Worm (Caenorhabditis elegans): ENCODE measurements around the gene srw-42.
"Not testable (repeated sequence)": the region's sequence is repeated elsewhere in the genome, so short reads cannot be mapped to it uniquely, and the experiment has no call there.

DNA sequence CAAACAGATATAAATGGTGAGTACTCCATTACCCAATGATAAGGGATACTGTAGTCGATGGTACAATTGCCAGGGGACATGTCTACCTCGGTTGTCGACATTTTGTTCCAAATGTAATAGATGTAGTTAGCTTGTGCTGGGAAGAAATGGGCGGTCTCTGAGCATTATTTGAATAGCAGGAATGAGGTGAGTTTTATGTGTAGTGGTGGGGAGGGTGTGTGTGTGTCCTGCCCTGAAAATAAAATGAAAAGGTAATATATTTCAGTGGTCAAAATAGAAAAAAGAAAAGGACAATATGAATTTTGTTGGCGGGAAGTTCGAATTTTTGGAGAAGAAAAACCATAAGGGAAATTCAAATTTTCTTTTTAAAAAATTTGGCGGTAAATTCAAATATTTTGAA, 32.8 kb downstream of the srw-42 start, which contains the start of gene Y70C5B.2:
- TF ChIP-seq lin-15B (tag; optimal IDR thresholded peaks at IDR 0.05); unc-62 (GFP tag; optimal IDR thresholded peaks at IDR 0.05); ztf-4 (tag; optimal IDR thresholded peaks at IDR 0.05): not testable (repeated sequence)
